Fruit fly (Drosophila melanogaster) whole organism, prepupa: ENCODE measurements around the gene REPTOR.
A peak's percentile ranks its signal among the peaks of the same experiment; 100 is the strongest.

Source experiments
- Blimp-1 ChIP-seq: fragments of 200-800 bp; sonication (Bioruptor generic); optimal IDR thresholded peaks from 3 replicates; lab custom pipeline; 2017; ENCODE audit warnings: missing biosample characterization, missing genetic modification characterization, mild to moderate bottlenecking, moderate library complexity, missing genetic modification reagents
- CG10631 ChIP-seq: fragments of 200-800 bp; sonication (Bioruptor generic); optimal IDR thresholded peaks from 2 replicates; lab custom pipeline; 2016; ENCODE audit warnings: missing biosample characterization, missing genetic modification characterization
- CG10669 ChIP-seq: fragments of 200-800 bp; sonication (Bioruptor generic); optimal IDR thresholded peaks from 3 replicates; lab custom pipeline; 2018; ENCODE audit warnings: missing biosample characterization, mild to moderate bottlenecking, missing genetic modification characterization, moderate library complexity
- CG11294 ChIP-seq: fragments of 200-800 bp; sonication (Bioruptor generic); IDR thresholded peaks from 2 replicates; pipeline ENCODE4 v1.3.6; 2022; ENCODE audit warnings: missing biosample characterization, missing genetic modification characterization
- CG11762 ChIP-seq: fragments of 200-800 bp; sonication (Bioruptor generic); optimal IDR thresholded peaks from 3 replicates; lab custom pipeline; 2016; ENCODE audit warnings: missing biosample characterization, missing genetic modification characterization; ENCODE audit not compliant: insufficient read depth
- CG11902 ChIP-seq: fragments of 200-800 bp; sonication (Bioruptor generic); optimal IDR thresholded peaks from 3 replicates; lab custom pipeline; 2016; ENCODE audit warnings: missing biosample characterization, missing genetic modification characterization
- CG15336 ChIP-seq: fragments of 200-800 bp; sonication (Bioruptor generic); IDR thresholded peaks from 2 replicates; pipeline ENCODE4 v1.3.6; 2022; ENCODE audit warnings: missing biosample characterization, missing genetic modification characterization
- CG1621 ChIP-seq: fragments of 200-800 bp; sonication (Bioruptor generic); optimal IDR thresholded peaks from 3 replicates; lab custom pipeline; 2018; ENCODE audit warnings: missing biosample characterization, mild to moderate bottlenecking, missing genetic modification characterization
- CG16779 ChIP-seq: fragments of 200-800 bp; sonication (Bioruptor generic); optimal IDR thresholded peaks from 3 replicates; lab custom pipeline; 2017; ENCODE audit warnings: missing biosample characterization, mild to moderate bottlenecking, missing genetic modification characterization
- CG3032 ChIP-seq: fragments of 200-800 bp; optimal IDR thresholded peaks from 2 replicates; lab custom pipeline; 2019; ENCODE audit warnings: missing biosample characterization, mild to moderate bottlenecking, missing genetic modification characterization, moderate library complexity
- CG31627 ChIP-seq: fragments of 200-800 bp; sonication (Bioruptor generic); optimal IDR thresholded peaks from 3 replicates; lab custom pipeline; 2016; ENCODE audit warnings: missing biosample characterization, missing genetic modification characterization
- CG32006 ChIP-seq: fragments of 200-800 bp; sonication (Bioruptor generic); optimal IDR thresholded peaks from 3 replicates; lab custom pipeline; 2017; ENCODE audit warnings: missing biosample characterization, mild to moderate bottlenecking, missing genetic modification characterization
- CG3919 ChIP-seq: fragments of 200-800 bp; sonication (Bioruptor generic); optimal IDR thresholded peaks from 3 replicates; lab custom pipeline; 2016; ENCODE audit warnings: missing biosample characterization, missing genetic modification characterization
- CG6163 ChIP-seq: fragments of 200-800 bp; sonication (Bioruptor generic); IDR thresholded peaks from 3 replicates; pipeline ENCODE4 v1.3.6; 2022; ENCODE audit warnings: missing biosample characterization, missing genetic modification characterization
- CG6792 ChIP-seq: fragments of 200-800 bp; sonication (Bioruptor generic); optimal IDR thresholded peaks from 3 replicates; lab custom pipeline; 2016; ENCODE audit warnings: missing biosample characterization, missing genetic modification characterization
- CG6808 ChIP-seq: fragments of 200-800 bp; sonication (Bioruptor generic); optimal IDR thresholded peaks from 3 replicates; lab custom pipeline; 2017; ENCODE audit warnings: missing biosample characterization, missing genetic modification characterization, mild to moderate bottlenecking, moderate library complexity, missing genetic modification reagents
- CG6854 ChIP-seq: fragments of 200-800 bp; sonication (Bioruptor generic); optimal IDR thresholded peaks from 2 replicates; lab custom pipeline; 2017; ENCODE audit warnings: missing biosample characterization, mild to moderate bottlenecking, missing genetic modification characterization
- CG7368 ChIP-seq: fragments of 200-800 bp; sonication (Bioruptor generic); optimal IDR thresholded peaks from 3 replicates; lab custom pipeline; 2016; ENCODE audit warnings: missing biosample characterization, missing genetic modification characterization
- CG8119 ChIP-seq: fragments of 200-800 bp; sonication (Bioruptor generic); IDR thresholded peaks from 3 replicates; pipeline ENCODE4 v1.3.6; 2022; ENCODE audit warnings: missing biosample characterization, missing genetic modification characterization
- CG8319 ChIP-seq: fragments of 200-800 bp; sonication (Bioruptor generic); optimal IDR thresholded peaks from 3 replicates; lab custom pipeline; 2016; ENCODE audit warnings: missing biosample characterization, missing genetic modification characterization
- CG8632 ChIP-seq: fragments of 200-800 bp; sonication (Bioruptor generic); optimal IDR thresholded peaks from 3 replicates; lab custom pipeline; 2016; ENCODE audit warnings: missing biosample characterization, missing genetic modification characterization
- Eip78C ChIP-seq: fragments of 200-800 bp; sonication (Bioruptor generic); peaks from one replicate; lab custom pipeline; 2016; ENCODE audit warnings: missing biosample characterization, missing genetic modification characterization
- Eip93F ChIP-seq: fragments of 200-800 bp; sonication (Bioruptor generic); optimal IDR thresholded peaks from 2 replicates; lab custom pipeline; 2016; ENCODE audit warnings: missing biosample characterization, mild to moderate bottlenecking, missing genetic modification characterization
- Ets21C ChIP-seq: fragments of 200-800 bp; sonication (Bioruptor generic); optimal IDR thresholded peaks from 3 replicates; lab custom pipeline; 2016; ENCODE audit warnings: missing biosample characterization, missing genetic modification characterization
- Ets96B ChIP-seq: fragments of 200-800 bp; optimal IDR thresholded peaks from 2 replicates; lab custom pipeline; 2019; ENCODE audit warnings: missing biosample characterization, mild to moderate bottlenecking, missing genetic modification characterization, moderate library complexity
- Gug ChIP-seq: fragments of 200-800 bp; sonication (Bioruptor generic); IDR thresholded peaks from 2 replicates; pipeline ENCODE4 v1.3.6; 2022; ENCODE audit warnings: missing biosample characterization, missing genetic modification characterization
- Hr38 ChIP-seq: sonication (Bioruptor generic); optimal IDR thresholded peaks from 2 replicates; lab custom pipeline; 2016; ENCODE audit warnings: missing biosample characterization, missing genetic modification characterization
- Hr4 ChIP-seq: fragments of 200-800 bp; sonication (Bioruptor generic); optimal IDR thresholded peaks from 3 replicates; lab custom pipeline; 2016; ENCODE audit warnings: missing biosample characterization, missing genetic modification characterization
- Met ChIP-seq: fragments of 200-800 bp; sonication (Bioruptor generic); optimal IDR thresholded peaks from 3 replicates; lab custom pipeline; 2016; ENCODE audit warnings: missing biosample characterization, missing genetic modification characterization
- OdsH ChIP-seq: fragments of 200-800 bp; sonication (Bioruptor generic); optimal IDR thresholded peaks from 3 replicates; lab custom pipeline; 2016; ENCODE audit warnings: missing biosample characterization, missing genetic modification characterization
- Smox ChIP-seq: fragments of 200-800 bp; sonication (Bioruptor generic); optimal IDR thresholded peaks from 3 replicates; lab custom pipeline; 2016; ENCODE audit warnings: missing biosample characterization, missing genetic modification characterization
- Sox102F ChIP-seq: fragments of 200-800 bp; sonication (Bioruptor generic); optimal IDR thresholded peaks from 2 replicates; lab custom pipeline; 2016; ENCODE audit warnings: missing biosample characterization, mild to moderate bottlenecking, missing genetic modification characterization
- Sox14 ChIP-seq: fragments of 200-800 bp; sonication (Bioruptor generic); optimal IDR thresholded peaks from 3 replicates; lab custom pipeline; 2016; ENCODE audit warnings: missing biosample characterization, missing genetic modification characterization
- achi ChIP-seq: fragments of 200-800 bp; sonication (Bioruptor generic); optimal IDR thresholded peaks from 3 replicates; lab custom pipeline; 2016; ENCODE audit warnings: missing biosample characterization, missing genetic modification characterization
- cyc ChIP-seq: fragments of 200-800 bp; sonication (Bioruptor generic); optimal IDR thresholded peaks from 3 replicates; lab custom pipeline; 2016; ENCODE audit warnings: missing biosample characterization, missing genetic modification characterization
- dac ChIP-seq: fragments of 200-800 bp; sonication (Bioruptor generic); optimal IDR thresholded peaks from 2 replicates; lab custom pipeline; 2017; ENCODE audit warnings: missing biosample characterization, mild to moderate bottlenecking, missing genetic modification characterization
- dsx ChIP-seq: fragments of 200-800 bp; optimal IDR thresholded peaks from 3 replicates; lab custom pipeline; 2019; ENCODE audit warnings: missing biosample characterization, mild to moderate bottlenecking, missing genetic modification characterization, moderate library complexity; ENCODE audit not compliant: poor library complexity, severe bottlenecking
- eg ChIP-seq: fragments of 200-800 bp; sonication (Bioruptor generic); IDR thresholded peaks from 3 replicates; pipeline ENCODE4 v1.3.6; 2022; ENCODE audit warnings: missing biosample characterization, missing genetic modification characterization
- esn ChIP-seq: fragments of 200-800 bp; sonication (Bioruptor generic); optimal IDR thresholded peaks from 2 replicates; lab custom pipeline; 2016; ENCODE audit warnings: missing biosample characterization, mild to moderate bottlenecking, missing genetic modification characterization, moderate library complexity
- fd59A ChIP-seq: fragments of 200-800 bp; sonication (Bioruptor generic); optimal IDR thresholded peaks from 2 replicates; lab custom pipeline; 2017; ENCODE audit warnings: missing biosample characterization, mild to moderate bottlenecking, missing genetic modification characterization, missing genetic modification reagents
- fd85E ChIP-seq: fragments of 200-800 bp; sonication (Bioruptor generic); optimal IDR thresholded peaks from 3 replicates; lab custom pipeline; 2016; ENCODE audit warnings: missing biosample characterization, missing genetic modification characterization
- fkh ChIP-seq: fragments of 200-800 bp; sonication (Bioruptor generic); optimal IDR thresholded peaks from 3 replicates; lab custom pipeline; 2017; ENCODE audit warnings: missing biosample characterization, mild to moderate bottlenecking, missing genetic modification characterization, moderate library complexity
- lz ChIP-seq: fragments of 200-800 bp; sonication (Bioruptor generic); optimal IDR thresholded peaks from 3 replicates; lab custom pipeline; 2016; ENCODE audit warnings: missing biosample characterization, missing genetic modification characterization
- net ChIP-seq: fragments of 200-800 bp; sonication (Bioruptor generic); optimal IDR thresholded peaks from 3 replicates; lab custom pipeline; 2016; ENCODE audit warnings: missing biosample characterization, missing genetic modification characterization
- pdm3 ChIP-seq: fragments of 200-800 bp; sonication (Bioruptor generic); optimal IDR thresholded peaks from 3 replicates; lab custom pipeline; 2016; ENCODE audit warnings: missing biosample characterization, missing genetic modification characterization
- salr ChIP-seq, 2 experiments: fragments of 200-800 bp; sonication (Bioruptor generic); optimal IDR thresholded peaks; 3 replicates each; lab custom pipeline; 2016 to 2018; ENCODE audit warnings: missing biosample characterization in 2 of 2, missing genetic modification characterization in 2 of 2, mild to moderate bottlenecking in 1 of 2
- ss ChIP-seq, 2 experiments: fragments of 200-800 bp; sonication (Bioruptor generic); optimal IDR thresholded peaks; 2 replicates in 1 of 2; 3 replicates in 1 of 2; lab custom pipeline; 2017 to 2018; ENCODE audit warnings: mild to moderate bottlenecking in 2 of 2, missing biosample characterization in 2 of 2, missing genetic modification characterization in 2 of 2, moderate library complexity in 1 of 2
- svp ChIP-seq: fragments of 200-800 bp; sonication (Bioruptor generic); peaks from one replicate; lab custom pipeline; 2016; ENCODE audit warnings: missing biosample characterization, missing genetic modification characterization
- topi ChIP-seq: fragments of 200-800 bp; sonication (Bioruptor generic); optimal IDR thresholded peaks from 3 replicates; lab custom pipeline; 2016; ENCODE audit warnings: missing biosample characterization, missing genetic modification characterization

Gene REPTOR

DNA sequence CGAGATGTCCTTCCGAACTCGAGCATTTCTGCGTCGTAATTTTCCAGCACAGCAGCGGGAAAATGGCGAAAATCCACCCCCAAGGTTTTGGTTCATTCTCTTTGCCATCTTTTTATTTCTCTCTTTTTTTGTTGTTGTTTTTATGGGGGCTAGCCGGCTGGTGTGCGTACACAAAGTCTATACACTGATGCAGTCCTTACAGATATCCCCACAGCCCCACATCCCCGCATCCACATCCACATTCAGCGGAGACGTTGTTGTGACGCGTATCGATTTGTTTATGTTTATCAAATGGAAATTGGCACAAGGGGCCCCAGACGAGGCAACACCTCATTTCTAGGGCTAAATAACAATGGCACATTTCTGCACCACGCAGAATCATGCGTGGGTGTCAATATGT lies 7.6 kb downstream of the REPTOR start:
- no peak for TF ChIP-seq CG1621 (tag; lab: Kevin White, UChicago)
- no peak for TF ChIP-seq OdsH
- no peak for TF ChIP-seq Ets21C (GFP tag; lab: Kevin White, UChicago)
- no peak for TF ChIP-seq CG6792 (GFP tag; lab: Kevin White, UChicago)
- no peak for TF ChIP-seq topi (GFP tag; lab: Kevin White, UChicago)
- TF ChIP-seq Hr4 (GFP tag; lab: Kevin White, UChicago) = no peak
- TF ChIP-seq Eip93F (GFP tag; lab: Kevin White, UChicago) = no peak
- no peak for TF ChIP-seq ss (GFP tag; optimal IDR thresholded peaks at IDR 0.05; lab: Kevin White, UChicago)
- TF ChIP-seq, all 60 proteins: peak for 0

DNA sequence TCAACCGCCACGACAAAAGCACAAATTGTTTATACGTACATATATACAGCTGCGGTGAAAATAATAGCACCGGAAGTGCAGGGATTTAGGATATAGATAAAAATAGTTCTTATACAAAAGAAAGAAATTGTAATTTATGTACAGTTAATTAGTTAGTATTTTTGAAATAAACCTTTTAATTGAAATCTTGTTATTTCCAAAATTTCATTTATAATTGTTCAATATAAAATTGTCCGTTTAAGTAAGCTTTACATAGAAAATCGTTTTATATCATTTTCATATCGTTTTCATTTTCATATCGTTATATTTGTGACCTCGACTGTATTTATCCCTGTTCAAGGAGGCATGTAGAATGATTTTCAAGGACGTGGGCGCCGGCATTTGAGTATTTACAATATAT lies 8.5 kb downstream of the REPTOR start:
- TF ChIP-seq CG11294 = no peak
- peak in 1 of 2 experiments; percentile 8 for TF ChIP-seq salr (GFP tag; optimal IDR thresholded peaks at IDR 0.05; lab: Kevin White, UChicago)
- TF ChIP-seq Blimp-1 (GFP tag; lab: Kevin White, UChicago) = no peak
- peak; percentile 42 for TF ChIP-seq Met (GFP tag; lab: Kevin White, UChicago)
- peak; percentile 4 for TF ChIP-seq Sox102F
- peak; percentile 33 for TF ChIP-seq CG3919
- no peak for TF ChIP-seq CG6854
- peak; percentile 33 for TF ChIP-seq CG6808 (GFP tag; lab: Kevin White, UChicago)
- TF ChIP-seq CG8119 (GFP tag; lab: Robert Waterston, UW) = no peak
- no peak for TF ChIP-seq CG7368 (GFP tag; lab: Kevin White, UChicago)
- peak; percentile 17 for TF ChIP-seq CG32006 (GFP tag; lab: Kevin White, UChicago)
- peak; percentile 52 for TF ChIP-seq Smox (GFP tag; lab: Kevin White, UChicago)
- peak; percentile 29 for TF ChIP-seq OdsH
- peak; percentile 20; the same call in 1 of the 2 replicates for TF ChIP-seq CG15336 (GFP tag; lab: Robert Waterston, UW)
- TF ChIP-seq CG10631 (GFP tag; lab: Kevin White, UChicago) = peak; percentile 27
- TF ChIP-seq svp = peak; percentile 76
- TF ChIP-seq CG31627 = peak; percentile 6
- TF ChIP-seq Sox14 = no peak
- TF ChIP-seq dac (GFP tag; lab: Kevin White, UChicago) = no peak
- no peak for TF ChIP-seq CG11762
- peak; percentile 9 for TF ChIP-seq cyc (GFP tag; lab: Kevin White, UChicago)
- peak; percentile 64 for TF ChIP-seq CG3032
- peak; percentile 61 for TF ChIP-seq esn
- TF ChIP-seq CG16779 = no peak
- no peak for TF ChIP-seq Gug
- no peak for TF ChIP-seq CG8319 (GFP tag; lab: Kevin White, UChicago)
- TF ChIP-seq achi (GFP tag; lab: Kevin White, UChicago) = peak; percentile 16
- TF ChIP-seq CG6792 (GFP tag; lab: Kevin White, UChicago) = peak; percentile 22
- no peak for TF ChIP-seq net (GFP tag; lab: Kevin White, UChicago)
- TF ChIP-seq CG6163 (GFP tag; lab: Robert Waterston, UW) = peak; percentile 27; the same call in 1 of the 3 replicates
- peak; percentile 25 to 55 for TF ChIP-seq ss (GFP tag; optimal IDR thresholded peaks at IDR 0.05; lab: Kevin White, UChicago)
- peak; percentile 51 for TF ChIP-seq lz (GFP tag; lab: Kevin White, UChicago)
- TF ChIP-seq dsx = peak; percentile 57
- TF ChIP-seq Eip78C (GFP tag; lab: Kevin White, UChicago) = peak; percentile 83
- no peak for TF ChIP-seq Hr4 (GFP tag; lab: Kevin White, UChicago)
- TF ChIP-seq pdm3 = peak; percentile 26
- no peak for TF ChIP-seq Hr38 (GFP tag; lab: Kevin White, UChicago)
- TF ChIP-seq eg (GFP tag; lab: Robert Waterston, UW) = no peak
- peak; percentile 18 for TF ChIP-seq CG10669 (GFP tag; lab: Kevin White, UChicago)
- TF ChIP-seq fd59A = peak; percentile 4
- no peak for TF ChIP-seq CG1621 (tag; lab: Kevin White, UChicago)
- peak; percentile 68 for TF ChIP-seq Ets96B (tag; lab: Kevin White, UChicago)
- TF ChIP-seq fd85E (GFP tag; lab: Kevin White, UChicago) = no peak
- TF ChIP-seq Ets21C (GFP tag; lab: Kevin White, UChicago) = no peak
- no peak for TF ChIP-seq fkh (GFP tag; lab: Kevin White, UChicago)
- no peak for TF ChIP-seq CG11902 (GFP tag; lab: Kevin White, UChicago)
- TF ChIP-seq CG8632 = peak; percentile 55
